Worm (Caenorhabditis elegans) whole organism, L1 larva: ENCODE data around the gene cnt-1.
A peak's percentile ranks its signal among the peaks of the same experiment; 100 is the strongest.
"Not testable (repeated sequence)": the region's sequence is repeated elsewhere in the genome, so short reads cannot be mapped to it uniquely, and the experiment has no call there.

ENCODE experiments used
- efl-3 ChIP-seq: fragments of 200-800 bp; sonication (Bioruptor generic); optimal IDR thresholded peaks from 2 replicates; lab custom pipeline; 2018; ENCODE audit warnings: mild to moderate bottlenecking, missing genetic modification characterization, missing compliant biosample characterization
- fos-1 ChIP-seq: fragments of 150-350 bp; optimal IDR thresholded peaks from 2 replicates; lab custom pipeline; 2014; ENCODE audit warnings: missing biosample characterization, missing genetic modification characterization
- lin-15B ChIP-seq: fragments of 150-350 bp; sonication (generic microtip); optimal IDR thresholded peaks from 3 replicates; lab custom pipeline; 2014; ENCODE audit warnings: missing biosample characterization, missing genetic modification characterization
- lin-35 ChIP-seq, 2 experiments: fragments of 150-350 bp; optimal IDR thresholded peaks; 2 replicates each; lab custom pipeline; 2014; ENCODE audit warnings: missing biosample characterization in 2 of 2, missing genetic modification characterization in 2 of 2, missing genetic modification reagents in 2 of 2
- nhr-11 ChIP-seq: fragments of 150-350 bp; optimal IDR thresholded peaks from 2 replicates; lab custom pipeline; 2014; ENCODE audit warnings: missing biosample characterization, missing genetic modification characterization
- nhr-237 ChIP-seq: fragments of 150-350 bp; optimal IDR thresholded peaks from 2 replicates; lab custom pipeline; 2014; ENCODE audit warnings: missing biosample characterization, missing genetic modification characterization
- snpc-4 ChIP-seq: fragments of 150-350 bp; optimal IDR thresholded peaks from 2 replicates; lab custom pipeline; 2014; ENCODE audit warnings: missing biosample characterization, missing genetic modification characterization
- tbx-2 ChIP-seq: sonication (generic microtip); optimal IDR thresholded peaks from 2 replicates; lab custom pipeline; 2016; ENCODE audit warnings: missing genetic modification characterization, missing compliant biosample characterization
- unc-86 ChIP-seq: sonication (generic microtip); optimal IDR thresholded peaks from 2 replicates; lab custom pipeline; 2016; ENCODE audit warnings: missing genetic modification characterization, missing compliant biosample characterization
- zag-1 ChIP-seq: fragments of 150-350 bp; optimal IDR thresholded peaks from 2 replicates; lab custom pipeline; 2014; ENCODE audit warnings: missing biosample characterization, missing genetic modification characterization
- ztf-11 ChIP-seq, 2 experiments: sonication (generic microtip); optimal IDR thresholded peaks; 2 replicates each; lab custom pipeline; 2016 to 2017; ENCODE audit warnings: missing genetic modification characterization in 2 of 2, missing biosample characterization in 1 of 2, missing compliant biosample characterization in 1 of 2

ce11 chrII:12056801-12057200 is 31.9 kb downstream of the cnt-1 start:
- not testable (repeated sequence) for TF ChIP-seq nhr-11 (tag; lab: Kevin White, UChicago); lin-15B (tag; lab: Kevin White, UChicago); tbx-2 (tag; lab: Kevin White, UChicago); nhr-237 (tag; lab: Kevin White, UChicago); unc-86 (tag; lab: Kevin White, UChicago); zag-1 (tag; lab: Kevin White, UChicago); efl-3 (GFP tag; lab: Kevin White, UChicago); fos-1 (tag; lab: Kevin White, UChicago); snpc-4 (tag; lab: Kevin White, UChicago); ztf-11 (tag; optimal IDR thresholded peaks at IDR 0.05; lab: Kevin White, UChicago)
- TF ChIP-seq lin-35 (GFP tag; optimal IDR thresholded peaks at IDR 0.05; lab: Kevin White, UChicago), result peak in 1 of 2 experiments; percentile 27
